Worm (Caenorhabditis elegans) whole organism, L3 larva: ENCODE data around the gene bca-1.

Source experiments
- R02D3.7 ChIP-seq: fragments of 150-350 bp; optimal IDR thresholded peaks from 2 replicates; lab custom pipeline; 2014; ENCODE audit warnings: missing biosample characterization, missing genetic modification characterization
- ZK546.5 ChIP-seq: sonication (generic microtip); optimal IDR thresholded peaks from 2 replicates; lab custom pipeline; 2017; ENCODE audit warnings: missing biosample characterization, missing genetic modification characterization
- ama-1 ChIP-seq: fragments of 150-350 bp; optimal IDR thresholded peaks from 2 replicates; lab custom pipeline; 2018
- ceh-28 ChIP-seq: fragments of 150-350 bp; optimal IDR thresholded peaks from 2 replicates; lab custom pipeline; 2014; ENCODE audit warnings: missing biosample characterization, missing genetic modification reagents, missing genetic modification characterization
- ceh-82 ChIP-seq: fragments of 150-350 bp; optimal IDR thresholded peaks from 2 replicates; lab custom pipeline; 2014; ENCODE audit warnings: missing biosample characterization, missing genetic modification characterization
- ceh-9 ChIP-seq: sonication (generic microtip); optimal IDR thresholded peaks from 2 replicates; lab custom pipeline; 2018; ENCODE audit warnings: missing biosample characterization, missing genetic modification characterization
- daf-12 ChIP-seq: fragments of 150-350 bp; optimal IDR thresholded peaks from 2 replicates; lab custom pipeline; 2014; ENCODE audit warnings: missing biosample characterization, missing genetic modification reagents, missing genetic modification characterization
- egl-27 ChIP-seq: sonication (generic microtip); optimal IDR thresholded peaks from 4 replicates; lab custom pipeline; 2017; ENCODE audit warnings: missing biosample characterization, missing genetic modification reagents, missing genetic modification characterization
- egl-5 ChIP-seq: fragments of 150-350 bp; optimal IDR thresholded peaks from 2 replicates; lab custom pipeline; 2017; ENCODE audit warnings: missing biosample characterization, missing genetic modification reagents, missing genetic modification characterization, inconsistent platforms
- elt-1 ChIP-seq: fragments of 150-350 bp; optimal IDR thresholded peaks from 2 replicates; lab custom pipeline; 2014; ENCODE audit warnings: missing biosample characterization, missing genetic modification characterization
- elt-2 ChIP-seq: sonication (generic microtip); optimal IDR thresholded peaks from 2 replicates; lab custom pipeline; 2016; ENCODE audit warnings: missing genetic modification reagents, mild to moderate bottlenecking, missing genetic modification characterization, missing compliant biosample characterization
- eor-1 ChIP-seq, 2 experiments: fragments of 150-350 bp; optimal IDR thresholded peaks; 2 replicates each; lab custom pipeline; 2014 to 2018; ENCODE audit warnings: missing biosample characterization in 2 of 2, missing genetic modification characterization in 2 of 2
- fkh-10 ChIP-seq: sonication (generic microtip); optimal IDR thresholded peaks from 2 replicates; lab custom pipeline; 2017; ENCODE audit warnings: missing biosample characterization, missing genetic modification reagents, missing genetic modification characterization
- fos-1 ChIP-seq: fragments of 150-350 bp; optimal IDR thresholded peaks from 2 replicates; lab custom pipeline; 2014; ENCODE audit warnings: missing biosample characterization, missing genetic modification characterization
- hmg-11 ChIP-seq: sonication (generic microtip); optimal IDR thresholded peaks from 2 replicates; lab custom pipeline; 2016; ENCODE audit warnings: missing genetic modification characterization, missing compliant biosample characterization
- jun-1 ChIP-seq: fragments of 150-350 bp; optimal IDR thresholded peaks from 2 replicates; lab custom pipeline; 2014; ENCODE audit warnings: missing biosample characterization, missing genetic modification reagents, missing genetic modification characterization
- lin-39 ChIP-seq: fragments of 150-350 bp; optimal IDR thresholded peaks from 2 replicates; lab custom pipeline; 2018; ENCODE audit warnings: missing biosample characterization, missing genetic modification reagents, missing genetic modification characterization
- mdl-1 ChIP-seq: fragments of 150-350 bp; optimal IDR thresholded peaks from 2 replicates; lab custom pipeline; 2014; ENCODE audit warnings: missing biosample characterization, missing genetic modification characterization
- mml-1 ChIP-seq: fragments of 150-350 bp; sonication (generic microtip); optimal IDR thresholded peaks from 3 replicates; lab custom pipeline; 2014; ENCODE audit warnings: missing biosample characterization, missing genetic modification characterization
- nfya-1 ChIP-seq: sonication (generic microtip); optimal IDR thresholded peaks from 2 replicates; lab custom pipeline; 2017; ENCODE audit warnings: missing genetic modification characterization, mild to moderate bottlenecking, missing compliant biosample characterization, antibody characterized with exemption, moderate library complexity; ENCODE audit not compliant: insufficient read depth
- nhr-12 ChIP-seq: fragments of 150-350 bp; optimal IDR thresholded peaks from 2 replicates; lab custom pipeline; 2014; ENCODE audit warnings: missing biosample characterization, missing genetic modification characterization
- nhr-23 ChIP-seq: fragments of 150-350 bp; optimal IDR thresholded peaks from 2 replicates; lab custom pipeline; 2014; ENCODE audit warnings: missing biosample characterization, missing genetic modification reagents, missing genetic modification characterization
- nhr-237 ChIP-seq: fragments of 150-350 bp; optimal IDR thresholded peaks from 2 replicates; lab custom pipeline; 2014; ENCODE audit warnings: missing biosample characterization, missing genetic modification characterization
- nhr-25 ChIP-seq: sonication (generic microtip); optimal IDR thresholded peaks from 2 replicates; lab custom pipeline; 2017; ENCODE audit warnings: missing biosample characterization, missing genetic modification characterization
- nhr-28 ChIP-seq: fragments of 150-350 bp; optimal IDR thresholded peaks from 2 replicates; lab custom pipeline; 2014; ENCODE audit warnings: missing biosample characterization, missing genetic modification characterization
- nhr-43 ChIP-seq: sonication (generic microtip); optimal IDR thresholded peaks from 2 replicates; lab custom pipeline; 2016; ENCODE audit warnings: mild to moderate bottlenecking, missing genetic modification characterization, missing compliant biosample characterization; ENCODE audit not compliant: poor library complexity, severe bottlenecking
- nhr-76 ChIP-seq: fragments of 150-350 bp; sonication (generic microtip); optimal IDR thresholded peaks from 5 replicates; lab custom pipeline; 2014; ENCODE audit warnings: missing biosample characterization, missing genetic modification characterization
- pqm-1 ChIP-seq: fragments of 150-350 bp; optimal IDR thresholded peaks from 2 replicates; lab custom pipeline; 2017; ENCODE audit warnings: missing biosample characterization, missing genetic modification characterization, inconsistent platforms
- sea-2 ChIP-seq: fragments of 150-350 bp; sonication (generic microtip); optimal IDR thresholded peaks from 4 replicates; lab custom pipeline; 2014; ENCODE audit warnings: missing biosample characterization, missing genetic modification reagents, missing genetic modification characterization
- skn-1 ChIP-seq: fragments of 150-350 bp; optimal IDR thresholded peaks from 2 replicates; lab custom pipeline; 2014; ENCODE audit warnings: missing biosample characterization, missing genetic modification characterization
- snpc-4 ChIP-seq: fragments of 150-350 bp; optimal IDR thresholded peaks from 2 replicates; lab custom pipeline; 2014; ENCODE audit warnings: missing biosample characterization, missing genetic modification characterization
- tbx-2 ChIP-seq: sonication (generic microtip); optimal IDR thresholded peaks from 2 replicates; lab custom pipeline; 2016; ENCODE audit warnings: mild to moderate bottlenecking, missing genetic modification characterization, missing compliant biosample characterization
- unc-39 ChIP-seq: sonication (generic microtip); optimal IDR thresholded peaks from 4 replicates; lab custom pipeline; 2017; ENCODE audit warnings: missing biosample characterization, missing genetic modification characterization
- zag-1 ChIP-seq: fragments of 150-350 bp; optimal IDR thresholded peaks from 2 replicates; lab custom pipeline; 2014; ENCODE audit warnings: missing biosample characterization, missing genetic modification characterization
- ztf-11 ChIP-seq: fragments of 150-350 bp; optimal IDR thresholded peaks from 2 replicates; lab custom pipeline; 2014; ENCODE audit warnings: missing biosample characterization, missing genetic modification characterization
- ztf-4 ChIP-seq: fragments of 150-350 bp; optimal IDR thresholded peaks from 2 replicates; lab custom pipeline; 2014; ENCODE audit warnings: missing biosample characterization, missing genetic modification characterization

Gene bca-1

DNA sequence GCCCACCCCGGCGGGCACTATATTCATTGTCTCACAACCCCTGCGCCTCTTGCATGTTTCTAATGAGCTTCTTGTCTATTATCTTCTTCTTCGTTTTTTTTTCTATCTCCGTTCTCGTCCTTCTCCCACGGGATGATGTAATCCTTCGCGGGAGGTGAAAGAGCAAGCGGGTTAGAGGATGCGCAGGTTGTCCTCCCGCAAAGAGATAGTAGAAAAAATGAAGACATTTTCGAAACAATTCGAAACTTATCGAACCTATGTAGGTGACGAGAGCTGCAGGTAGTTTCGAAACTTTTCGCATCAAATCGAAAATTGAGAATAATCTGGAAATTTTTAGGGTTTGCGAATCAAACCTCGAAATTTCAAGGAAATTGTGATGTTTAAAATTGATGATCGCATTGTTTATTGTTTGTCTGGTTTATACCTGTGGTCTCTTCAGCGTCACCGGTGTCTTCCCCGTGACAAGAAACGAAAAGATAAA, 45.8 kb upstream of the bca-1 start (continued):
- TF ChIP-seq ZK546.5 (tag; lab: Kevin White, UChicago) = no peak
- TF ChIP-seq skn-1 (tag; lab: Kevin White, UChicago) = no peak
- no peak for TF ChIP-seq ceh-82 (tag; lab: Kevin White, UChicago)
- TF ChIP-seq unc-39 = no peak
- no peak for TF ChIP-seq eor-1 (tag; optimal IDR thresholded peaks at IDR 0.05; lab: Kevin White, UChicago)
- peak; percentile 1 for TF ChIP-seq R02D3.7 (tag; lab: Kevin White, UChicago)
- no peak for TF ChIP-seq ceh-9 (tag; lab: Kevin White, UChicago)
- peak; percentile 71 for TF ChIP-seq nhr-23 (tag; lab: Kevin White, UChicago)
- TF ChIP-seq nhr-76 = no peak
- TF ChIP-seq nfya-1 (tag; lab: Kevin White, UChicago) = peak; percentile 40
- no peak for TF ChIP-seq jun-1
- no peak for TF ChIP-seq mdl-1 (tag; lab: Kevin White, UChicago)
- no peak for TF ChIP-seq snpc-4
- no peak for TF ChIP-seq fkh-10 (GFP tag; lab: Kevin White, UChicago)
- no peak for TF ChIP-seq daf-12 (tag; lab: Kevin White, UChicago)
- TF ChIP-seq ama-1 = no peak

DNA sequence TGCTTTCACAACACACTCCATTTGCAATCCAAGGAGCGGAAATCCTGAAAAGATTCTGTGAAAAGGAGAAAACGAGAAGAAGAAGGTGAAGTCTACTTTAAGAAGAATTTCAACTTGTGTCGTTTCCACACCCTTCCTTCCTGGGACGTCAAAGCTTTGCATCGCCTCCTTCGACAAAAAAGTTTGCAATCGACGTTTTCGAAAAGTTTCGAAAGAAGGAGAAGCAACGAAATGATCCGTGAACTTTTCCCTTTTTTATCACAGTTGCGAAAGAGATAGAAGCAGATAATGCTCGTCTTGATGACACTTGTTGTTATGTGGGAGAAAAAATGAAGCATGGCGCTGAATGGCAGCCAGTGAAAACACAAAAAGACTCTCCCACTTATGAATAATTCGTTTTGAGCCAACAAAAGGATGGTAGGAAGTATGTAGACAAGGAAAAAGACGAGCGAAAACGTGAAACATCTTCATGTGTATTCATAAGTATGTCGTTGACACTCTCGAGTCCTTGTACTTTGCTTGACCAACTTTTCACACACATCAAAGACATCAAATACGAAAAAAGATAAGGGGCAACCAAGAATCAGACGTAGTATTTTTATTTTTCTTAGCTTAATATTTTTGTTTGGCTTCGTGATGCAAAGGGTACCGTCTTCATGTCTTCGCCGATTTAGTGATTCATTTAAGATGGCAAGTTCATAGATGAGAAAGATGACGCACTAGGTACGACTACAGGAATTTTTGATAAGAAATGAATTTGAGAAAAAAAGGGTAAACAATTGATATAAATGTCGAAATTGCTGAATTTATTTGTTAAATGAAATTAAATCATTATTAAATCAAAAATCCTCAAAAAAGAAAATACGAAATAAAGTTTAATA, 44.5 kb upstream of the bca-1 start:
- TF ChIP-seq nhr-76 = no peak
- TF ChIP-seq nhr-43 = no peak
- TF ChIP-seq pqm-1 (tag; lab: Kevin White, UChicago) = peak; percentile 32
- peak; percentile 18 for TF ChIP-seq fkh-10 (GFP tag; lab: Kevin White, UChicago)
- no peak for TF ChIP-seq ceh-28
- no peak for TF ChIP-seq tbx-2 (tag; lab: Kevin White, UChicago)
- no peak for TF ChIP-seq mml-1 (tag; lab: Kevin White, UChicago)
- TF ChIP-seq skn-1 (tag; lab: Kevin White, UChicago) = no peak
- no peak for TF ChIP-seq elt-1 (tag; lab: Kevin White, UChicago)
- no peak for TF ChIP-seq fos-1 (tag; lab: Kevin White, UChicago)
- TF ChIP-seq egl-27 (tag; lab: Kevin White, UChicago) = no peak
- no peak for TF ChIP-seq hmg-11
- peak; percentile 14 for TF ChIP-seq nfya-1 (tag; lab: Kevin White, UChicago)
- TF ChIP-seq egl-5 (tag; lab: Kevin White, UChicago) = peak; percentile 11
- no peak for TF ChIP-seq ztf-4 (tag; lab: Kevin White, UChicago)
- no peak for TF ChIP-seq sea-2 (GFP tag; lab: Kevin White, UChicago)
- TF ChIP-seq nhr-25 (tag; lab: Kevin White, UChicago) = no peak
- TF ChIP-seq lin-39 = no peak
- no peak for TF ChIP-seq ceh-82 (tag; lab: Kevin White, UChicago)
- TF ChIP-seq ama-1 = no peak
- TF ChIP-seq snpc-4 = no peak
- no peak for TF ChIP-seq zag-1 (tag; lab: Kevin White, UChicago)
- TF ChIP-seq ztf-11 = no peak
- peak; percentile 53 for TF ChIP-seq elt-2 (tag; lab: Kevin White, UChicago)

DNA sequence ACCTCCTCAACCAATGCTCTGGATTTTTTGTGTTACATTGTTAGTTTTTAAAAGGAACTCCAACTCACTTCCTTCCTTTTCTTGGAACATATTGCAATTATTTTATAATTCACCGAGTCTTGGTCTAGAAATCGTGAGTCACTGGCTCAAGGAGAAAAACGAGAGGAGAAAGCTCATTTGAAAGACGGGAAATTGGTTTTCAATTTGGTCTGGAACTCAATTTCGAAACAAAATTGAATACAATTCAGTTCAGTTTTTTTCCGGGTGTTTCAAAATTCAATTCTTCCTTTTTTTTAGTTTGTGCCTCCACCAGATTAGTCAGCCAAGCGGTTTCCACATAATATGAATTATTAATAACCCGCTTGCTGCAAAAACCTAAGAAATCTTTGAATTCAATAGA, 43.3 kb upstream of the bca-1 start:
- TF ChIP-seq fkh-10 (GFP tag; lab: Kevin White, UChicago) (peak; percentile 40), nhr-28 (tag; lab: Kevin White, UChicago) (no peak), ceh-28 (no peak)

DNA sequence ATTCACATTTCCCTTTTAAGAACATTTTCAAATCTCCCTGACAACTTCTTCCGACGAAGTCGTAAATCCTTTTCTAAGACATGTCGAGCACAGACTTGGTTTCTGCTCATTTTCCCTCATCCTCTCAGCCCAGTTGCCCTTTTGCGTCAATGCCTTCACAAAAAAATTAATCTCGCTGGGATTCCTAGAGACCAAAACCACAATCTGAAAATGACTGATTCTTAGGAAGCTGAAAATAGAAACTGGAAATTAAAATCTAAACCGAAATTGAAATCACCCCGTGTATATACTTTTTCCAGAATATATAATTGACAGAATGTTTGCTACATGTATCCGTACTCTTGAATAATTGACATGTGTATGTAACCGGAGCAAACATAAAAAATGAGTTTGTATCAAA, 42.5 kb upstream of the bca-1 start:
- TF ChIP-seq nhr-25 (tag; lab: Kevin White, UChicago) = no peak
- no peak for TF ChIP-seq fkh-10 (GFP tag; lab: Kevin White, UChicago)
- no peak for TF ChIP-seq elt-2 (tag; lab: Kevin White, UChicago)
- TF ChIP-seq nhr-237 (tag; lab: Kevin White, UChicago) = no peak
- no peak for TF ChIP-seq nhr-76
- TF ChIP-seq fos-1 (tag; lab: Kevin White, UChicago) = no peak
- TF ChIP-seq nhr-23 (tag; lab: Kevin White, UChicago) = no peak
- TF ChIP-seq nhr-12 (tag; lab: Kevin White, UChicago) = no peak
- TF ChIP-seq elt-1 (tag; lab: Kevin White, UChicago) = no peak
